Fruit fly (Drosophila melanogaster) whole organism, adult: ENCODE results near the gene CG11843.

ENCODE experiments used
- CG12768 ChIP-seq: fragments of 200-800 bp; sonication (Bioruptor generic); optimal IDR thresholded peaks from 2 replicates; lab custom pipeline; 2017; ENCODE audit warnings: missing biosample characterization, missing genetic modification characterization, mild to moderate bottlenecking, moderate library complexity, missing genetic modification reagents
- CG14711 ChIP-seq: fragments of 200-800 bp; sonication (Bioruptor generic); optimal IDR thresholded peaks from 2 replicates; lab custom pipeline; 2018; ENCODE audit warnings: missing biosample characterization, mild to moderate bottlenecking, missing genetic modification characterization, moderate library complexity
- CG1620 ChIP-seq: fragments of 200-800 bp; sonication (Bioruptor generic); optimal IDR thresholded peaks from 2 replicates; lab custom pipeline; 2016; ENCODE audit warnings: missing biosample characterization, missing genetic modification characterization
- CG5204 ChIP-seq: fragments of 200-800 bp; sonication (Bioruptor generic); optimal IDR thresholded peaks from 2 replicates; lab custom pipeline; 2016; ENCODE audit warnings: missing biosample characterization, missing genetic modification characterization
- Clk ChIP-seq: fragments of 200-800 bp; sonication (Bioruptor generic); optimal IDR thresholded peaks from 2 replicates; lab custom pipeline; 2017; ENCODE audit warnings: missing biosample characterization, missing genetic modification characterization
- bab1 ChIP-seq: fragments of 200-800 bp; sonication (Bioruptor generic); optimal IDR thresholded peaks from 3 replicates; lab custom pipeline; 2019; ENCODE audit warnings: missing biosample characterization, mild to moderate bottlenecking, missing genetic modification characterization, moderate library complexity
- kay ChIP-seq: fragments of 200-800 bp; sonication (Bioruptor generic); peaks from one replicate; lab custom pipeline; 2016; ENCODE audit warnings: missing biosample characterization, missing genetic modification characterization, borderline replicate concordance
- pad ChIP-seq: fragments of 200-800 bp; sonication (Bioruptor generic); optimal IDR thresholded peaks from 3 replicates; lab custom pipeline; 2017; ENCODE audit warnings: missing biosample characterization, missing genetic modification characterization, mild to moderate bottlenecking, moderate library complexity, missing genetic modification reagents

dm6 chr3R:29069208-29070072 is 15.3 kb downstream of the CG11843 start:
- TF ChIP-seq bab1, result no peak
- no peak for TF ChIP-seq CG14711 (tag; lab: Kevin White, UChicago)
- TF ChIP-seq CG5204 (GFP tag; lab: Kevin White, UChicago), result no peak
- no peak for TF ChIP-seq kay
- no peak for TF ChIP-seq Clk (GFP tag; lab: Kevin White, UChicago)
- TF ChIP-seq CG12768 (GFP tag; lab: Kevin White, UChicago), result no peak
- no peak for TF ChIP-seq pad
- TF ChIP-seq CG1620 (GFP tag; lab: Kevin White, UChicago), result no peak
